Worm (Caenorhabditis elegans) whole organism, late embryonic: ENCODE results near the gene ZK686.3.

Experiments
- C38D4.7 ChIP-seq: fragments of 200-800 bp; sonication (Bioruptor generic); optimal IDR thresholded peaks from 2 replicates; lab custom pipeline; 2018; ENCODE audit warnings: mild to moderate bottlenecking, missing genetic modification characterization, moderate library complexity, missing compliant biosample characterization
- F13H6.1 ChIP-seq: sonication (generic microtip); optimal IDR thresholded peaks from 2 replicates; lab custom pipeline; 2016; ENCODE audit warnings: missing genetic modification characterization, missing compliant biosample characterization
- K02D7.2 ChIP-seq: sonication (generic microtip); optimal IDR thresholded peaks from 2 replicates; lab custom pipeline; 2017; ENCODE audit warnings: mild to moderate bottlenecking, missing genetic modification characterization, missing compliant biosample characterization
- K09A11.1 ChIP-seq: sonication (generic microtip); optimal IDR thresholded peaks from 2 replicates; lab custom pipeline; 2017; ENCODE audit warnings: antibody characterized with exemption, mild to moderate bottlenecking, missing genetic modification characterization, missing compliant biosample characterization; ENCODE audit not compliant: insufficient read depth
- ahr-1 ChIP-seq: sonication (generic microtip); optimal IDR thresholded peaks from 2 replicates; lab custom pipeline; 2016; ENCODE audit warnings: missing genetic modification characterization, missing compliant biosample characterization
- ama-1 ChIP-seq: fragments of 150-350 bp; optimal IDR thresholded peaks from 2 replicates; lab custom pipeline; 2014
- ceh-14 ChIP-seq: sonication (generic microtip); optimal IDR thresholded peaks from 2 replicates; lab custom pipeline; 2016; ENCODE audit warnings: missing genotype, missing genetic modification characterization, missing compliant biosample characterization
- ceh-18 ChIP-seq: sonication (generic microtip); optimal IDR thresholded peaks from 2 replicates; lab custom pipeline; 2016; ENCODE audit warnings: missing genetic modification characterization, missing compliant biosample characterization
- ceh-19 ChIP-seq: fragments of 200-800 bp; sonication (Bioruptor generic); optimal IDR thresholded peaks from 2 replicates; lab custom pipeline; 2018; ENCODE audit warnings: mild to moderate bottlenecking, missing genetic modification characterization, missing compliant biosample characterization
- ceh-22 ChIP-seq: sonication (generic microtip); optimal IDR thresholded peaks from 2 replicates; lab custom pipeline; 2017; ENCODE audit warnings: missing biosample characterization, missing genetic modification characterization
- ceh-24 ChIP-seq: sonication (generic microtip); optimal IDR thresholded peaks from 2 replicates; lab custom pipeline; 2016; ENCODE audit warnings: mild to moderate bottlenecking, missing genetic modification characterization, missing compliant biosample characterization
- ceh-30 ChIP-seq: fragments of 150-350 bp; optimal IDR thresholded peaks from 2 replicates; lab custom pipeline; 2014; ENCODE audit warnings: missing biosample characterization, missing genetic modification characterization
- ceh-31 ChIP-seq: sonication (generic microtip); optimal IDR thresholded peaks from 2 replicates; lab custom pipeline; 2016; ENCODE audit warnings: missing genetic modification characterization, missing compliant biosample characterization
- ceh-34 ChIP-seq: sonication (generic microtip); optimal IDR thresholded peaks from 2 replicates; lab custom pipeline; 2016; ENCODE audit warnings: mild to moderate bottlenecking, missing genetic modification characterization, missing compliant biosample characterization
- ceh-45 ChIP-seq: fragments of 200-800 bp; sonication (Bioruptor generic); IDR thresholded peaks from 2 replicates; pipeline ENCODE4 v1.3.6; 2022; ENCODE audit warnings: missing genetic modification reagents, missing genetic modification characterization, missing compliant biosample characterization
- ceh-48 ChIP-seq: sonication (generic microtip); optimal IDR thresholded peaks from 2 replicates; lab custom pipeline; 2016; ENCODE audit warnings: missing genetic modification characterization, inconsistent platforms, missing compliant biosample characterization
- ceh-6 ChIP-seq: fragments of 200-800 bp; sonication (Bioruptor generic); optimal IDR thresholded peaks from 2 replicates; lab custom pipeline; 2018; ENCODE audit warnings: mild to moderate bottlenecking, missing genetic modification characterization, missing compliant biosample characterization
- ceh-9 ChIP-seq: sonication (generic microtip); optimal IDR thresholded peaks from 2 replicates; lab custom pipeline; 2016; ENCODE audit warnings: mild to moderate bottlenecking, missing genetic modification characterization, inconsistent platforms, missing compliant biosample characterization
- elt-2 ChIP-seq: sonication (generic microtip); optimal IDR thresholded peaks from 2 replicates; lab custom pipeline; 2016; ENCODE audit warnings: missing genetic modification reagents, missing genetic modification characterization, missing compliant biosample characterization
- eyg-1 ChIP-seq: sonication (generic microtip); optimal IDR thresholded peaks from 2 replicates; lab custom pipeline; 2016; ENCODE audit warnings: missing genotype, missing genetic modification characterization, missing compliant biosample characterization
- fkh-10 ChIP-seq: fragments of 150-350 bp; optimal IDR thresholded peaks from 2 replicates; lab custom pipeline; 2014; ENCODE audit warnings: missing biosample characterization, missing genetic modification reagents, missing genetic modification characterization
- hlh-13 ChIP-seq: fragments of 200-800 bp; sonication (Bioruptor generic); optimal IDR thresholded peaks from 2 replicates; lab custom pipeline; 2018; ENCODE audit warnings: mild to moderate bottlenecking, missing genetic modification characterization, missing compliant biosample characterization
- hlh-15 ChIP-seq: sonication (generic microtip); optimal IDR thresholded peaks from 2 replicates; lab custom pipeline; 2016; ENCODE audit warnings: missing genetic modification characterization, missing compliant biosample characterization
- hlh-30 ChIP-seq: sonication (generic microtip); optimal IDR thresholded peaks from 2 replicates; lab custom pipeline; 2017; ENCODE audit warnings: antibody characterized with exemption, missing genetic modification characterization, missing compliant biosample characterization; ENCODE audit not compliant: insufficient read depth
- nfya-1 ChIP-seq: sonication (generic microtip); optimal IDR thresholded peaks from 2 replicates; lab custom pipeline; 2017; ENCODE audit warnings: missing genetic modification characterization, mild to moderate bottlenecking, missing compliant biosample characterization, antibody characterized with exemption, moderate library complexity
- odd-2 ChIP-seq: sonication (generic microtip); optimal IDR thresholded peaks from 2 replicates; lab custom pipeline; 2017; ENCODE audit warnings: antibody characterized with exemption, mild to moderate bottlenecking, missing genetic modification characterization, missing compliant biosample characterization
- pax-1 ChIP-seq: fragments of 150-350 bp; optimal IDR thresholded peaks from 2 replicates; lab custom pipeline; 2014; ENCODE audit warnings: missing biosample characterization, missing genetic modification characterization
- pha-2 ChIP-seq: sonication (generic microtip); optimal IDR thresholded peaks from 2 replicates; lab custom pipeline; 2017; ENCODE audit warnings: mild to moderate bottlenecking, missing genetic modification characterization, missing compliant biosample characterization
- pqm-1 ChIP-seq: sonication (generic microtip); optimal IDR thresholded peaks from 2 replicates; lab custom pipeline; 2016; ENCODE audit warnings: missing genetic modification characterization, missing compliant biosample characterization
- ref-2 ChIP-seq: sonication (generic microtip); optimal IDR thresholded peaks from 2 replicates; lab custom pipeline; 2016; ENCODE audit warnings: missing genetic modification characterization, missing compliant biosample characterization
- rnt-1 ChIP-seq: sonication (generic microtip); optimal IDR thresholded peaks from 2 replicates; lab custom pipeline; 2016; ENCODE audit warnings: missing genetic modification characterization, missing compliant biosample characterization
- sox-2 ChIP-seq: fragments of 200-800 bp; sonication (Bioruptor generic); IDR thresholded peaks from 2 replicates; pipeline ENCODE4 v1.3.6; 2022; ENCODE audit warnings: missing genetic modification reagents, missing genetic modification characterization, missing compliant biosample characterization
- syd-9 ChIP-seq: sonication (generic microtip); optimal IDR thresholded peaks from 2 replicates; lab custom pipeline; 2016; ENCODE audit warnings: mild to moderate bottlenecking, missing genetic modification characterization, moderate library complexity, missing compliant biosample characterization
- unc-3 ChIP-seq, 2 experiments: fragments of 200-800 bp in 1 of 2; sonication (Bioruptor generic) in 1 of 2; sonication (generic microtip) in 1 of 2; conservative IDR thresholded peaks in 1 of 2; optimal IDR thresholded peaks in 1 of 2; 2 replicates each; pipeline versions ENCODE4 v1.3.6 to Lab custom; 2016 to 2022; ENCODE audit warnings: missing compliant biosample characterization in 2 of 2, missing genetic modification characterization in 2 of 2, missing genetic modification reagents in 1 of 2
- unc-42 ChIP-seq: sonication (generic microtip); optimal IDR thresholded peaks from 2 replicates; lab custom pipeline; 2016; ENCODE audit warnings: missing genotype, missing genetic modification characterization, missing compliant biosample characterization
- zip-5 ChIP-seq: sonication (generic microtip); optimal IDR thresholded peaks from 2 replicates; lab custom pipeline; 2016; ENCODE audit warnings: missing genetic modification characterization, missing compliant biosample characterization
- ztf-16 ChIP-seq: sonication (generic microtip); optimal IDR thresholded peaks from 2 replicates; lab custom pipeline; 2017; ENCODE audit warnings: missing genetic modification characterization, missing compliant biosample characterization

The ZK686.3 gene

DNA sequence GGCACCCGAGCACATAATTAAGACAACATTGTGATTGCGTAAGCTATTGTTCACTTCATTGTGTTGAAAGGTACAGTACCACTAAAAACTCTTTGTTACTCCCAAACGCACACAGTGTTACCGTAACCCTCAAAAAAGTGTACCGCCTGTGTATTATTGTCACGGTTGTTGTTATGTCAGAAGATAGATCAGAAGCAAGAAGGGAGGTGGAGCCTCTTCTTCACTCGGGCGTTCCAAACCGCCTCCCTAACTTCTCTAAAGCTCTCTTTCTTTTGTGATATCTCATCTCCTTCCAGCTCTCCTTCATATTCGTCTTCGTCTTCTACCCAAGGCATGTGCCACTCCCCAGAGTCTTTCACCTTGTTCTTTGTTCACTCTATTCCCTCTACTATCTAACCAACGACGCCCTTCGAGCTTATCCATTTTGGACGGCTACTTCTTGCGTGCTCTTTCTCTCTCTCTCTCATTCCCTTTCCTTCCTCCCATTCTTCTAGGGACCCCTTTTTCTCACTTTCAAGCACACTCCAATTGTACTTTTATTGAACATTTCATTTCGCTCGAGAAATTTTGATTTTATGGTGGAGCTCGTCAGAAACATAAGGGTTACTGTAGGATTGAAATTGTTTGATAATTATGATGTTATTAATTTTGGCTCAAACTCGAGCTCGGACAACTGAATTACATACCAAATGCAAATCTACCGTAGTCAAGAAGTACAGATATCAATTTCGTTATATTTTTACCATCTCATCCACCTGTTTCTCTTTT lies 43.2 kb downstream of the ZK686.3 start:
- TF ChIP-seq pax-1 (tag; lab: Kevin White, UChicago), result no peak
- TF ChIP-seq ceh-9 (tag; lab: Kevin White, UChicago), result no peak
- TF ChIP-seq zip-5, result no peak
- TF ChIP-seq sox-2, result peak; percentile 47
- TF ChIP-seq K02D7.2, result no peak
- peak; percentile 18 for TF ChIP-seq ceh-31 (tag; lab: Kevin White, UChicago)
- TF ChIP-seq nfya-1, result peak; percentile 34
- TF ChIP-seq ceh-6 (GFP tag; lab: Kevin White, UChicago), result no peak
- peak; percentile 54 for TF ChIP-seq unc-42 (tag; lab: Kevin White, UChicago)
- TF ChIP-seq K09A11.1 (tag; lab: Kevin White, UChicago), result no peak
- TF ChIP-seq ceh-45, result no peak
- no peak for TF ChIP-seq C38D4.7 (GFP tag; lab: Kevin White, UChicago)
- TF ChIP-seq ceh-22, result no peak
- no peak for TF ChIP-seq odd-2

DNA sequence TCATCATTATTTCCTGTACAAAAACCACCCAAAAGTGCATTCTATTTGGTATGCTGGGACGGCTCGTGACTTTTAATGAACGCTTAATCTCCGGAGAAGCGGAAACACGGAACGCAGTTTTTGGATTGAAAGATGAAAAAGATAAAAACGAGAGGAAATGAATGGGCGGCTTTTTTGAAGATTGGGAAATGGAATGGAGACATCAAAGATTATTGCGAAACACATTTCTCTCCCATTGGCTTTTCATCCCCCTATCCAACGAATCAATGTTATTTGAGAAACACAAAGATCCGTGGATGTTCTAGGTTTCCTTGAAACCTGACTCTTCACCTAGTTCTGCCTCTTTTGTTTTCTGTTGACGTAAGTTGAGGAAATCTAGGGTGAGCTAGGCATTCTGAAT lies 44.4 kb downstream of the ZK686.3 start:
- TF ChIP-seq ceh-19 (GFP tag; lab: Kevin White, UChicago) (peak; percentile 31), unc-42 (tag; lab: Kevin White, UChicago) (peak; percentile 25), ceh-34 (tag; lab: Kevin White, UChicago) (peak; percentile 50), eyg-1 (tag; lab: Kevin White, UChicago) (no peak), hlh-30 (tag; lab: Kevin White, UChicago) (no peak), unc-3 (GFP tag; conservative IDR thresholded peaks at IDR 0.05; lab: Robert Waterston, UW) (no peak), unc-3 (tag; optimal IDR thresholded peaks at IDR 0.05; lab: Kevin White, UChicago) (no peak)

- TF ChIP-seq F13H6.1 (no peak), unc-3 (GFP tag; conservative IDR thresholded peaks at IDR 0.05; lab: Robert Waterston, UW) (no peak), unc-3 (tag; optimal IDR thresholded peaks at IDR 0.05; lab: Kevin White, UChicago) (peak; percentile 1), ceh-18 (tag; lab: Kevin White, UChicago) (no peak), C38D4.7 (GFP tag; lab: Kevin White, UChicago) (no peak), ama-1 (lab: Kevin White, UChicago) (no peak), rnt-1 (no peak), fkh-10 (GFP tag; lab: Kevin White, UChicago) (peak; percentile 9), ceh-19 (GFP tag; lab: Kevin White, UChicago) (no peak), ztf-16 (tag; lab: Kevin White, UChicago) (no peak), ahr-1 (tag; lab: Kevin White, UChicago) (no peak), ceh-30 (tag; lab: Kevin White, UChicago) (no peak), elt-2 (tag; lab: Kevin White, UChicago) (no peak), ceh-14 (tag; lab: Kevin White, UChicago) (peak; percentile 19), pha-2 (tag; lab: Kevin White, UChicago) (no peak), ceh-9 (tag; lab: Kevin White, UChicago) (no peak), ceh-31 (tag; lab: Kevin White, UChicago) (peak; percentile 71), syd-9 (tag; lab: Kevin White, UChicago) (no peak), ceh-24 (tag; lab: Kevin White, UChicago) (no peak), hlh-15 (tag; lab: Kevin White, UChicago) (no peak), pqm-1 (tag; lab: Kevin White, UChicago) (no peak), hlh-13 (no peak), unc-42 (tag; lab: Kevin White, UChicago) (peak; percentile 98), eyg-1 (tag; lab: Kevin White, UChicago) (no peak), zip-5 (no peak), ceh-48 (tag; lab: Kevin White, UChicago) (peak; percentile 5), ref-2 (no peak), pax-1 (tag; lab: Kevin White, UChicago) (no peak)
Observed at ce11 chrIII:7723412-7724068, 45.3 kb downstream of the ZK686.3 start.
